Worm (Caenorhabditis elegans) whole organism, L1 larva: ENCODE measurements around the gene K12H6.10.

Source experiments
- aly-2 ChIP-seq: fragments of 150-350 bp; optimal IDR thresholded peaks from 2 replicates; lab custom pipeline; 2014; ENCODE audit warnings: missing biosample characterization, missing genetic modification characterization
- blmp-1 ChIP-seq: fragments of 150-350 bp; optimal IDR thresholded peaks from 2 replicates; lab custom pipeline; 2014; ENCODE audit warnings: missing biosample characterization, missing genetic modification characterization
- ceh-63 ChIP-seq: fragments of 200-800 bp; sonication (Bioruptor generic); optimal IDR thresholded peaks from 2 replicates; lab custom pipeline; 2018; ENCODE audit warnings: mild to moderate bottlenecking, missing genetic modification characterization, missing compliant biosample characterization
- ceh-82 ChIP-seq, 3 experiments: fragments of 150-350 bp in 1 of 3; sonication (generic microtip) in 2 of 3; optimal IDR thresholded peaks; 2 replicates each; lab custom pipeline; 2014 to 2017; ENCODE audit warnings: missing biosample characterization in 3 of 3, missing genetic modification characterization in 3 of 3
- dpl-1 ChIP-seq, 3 experiments: fragments of 150-350 bp in 2 of 3; sonication (generic microtip) in 1 of 3; optimal IDR thresholded peaks; 2 replicates each; lab custom pipeline; 2014 to 2017; ENCODE audit warnings: missing biosample characterization in 3 of 3, missing genetic modification characterization in 3 of 3, missing genetic modification reagents in 3 of 3
- efl-1 ChIP-seq, 4 experiments: fragments of 150-350 bp; optimal IDR thresholded peaks in 3 of 4; peaks in 1 of 4; 1 replicate in 1 of 4; 2 replicates in 3 of 4; lab custom pipeline; 2014; ENCODE audit warnings: missing biosample characterization in 2 of 4, missing genetic modification characterization in 2 of 4, missing genetic modification reagents in 2 of 4
- egl-13 ChIP-seq: sonication (generic microtip); optimal IDR thresholded peaks from 2 replicates; lab custom pipeline; 2016; ENCODE audit warnings: missing genotype, missing genetic modification reagents, missing genetic modification characterization, missing compliant biosample characterization
- egl-27 ChIP-seq, 2 experiments: fragments of 150-350 bp in 1 of 2; sonication (generic microtip); optimal IDR thresholded peaks; 3 replicates each; lab custom pipeline; 2017 to 2018; ENCODE audit warnings: missing biosample characterization in 2 of 2, missing genetic modification characterization in 2 of 2, missing genetic modification reagents in 2 of 2
- elt-2 ChIP-seq: sonication (generic microtip); optimal IDR thresholded peaks from 2 replicates; lab custom pipeline; 2016; ENCODE audit warnings: missing genetic modification characterization, mild to moderate bottlenecking, inconsistent platforms, missing compliant biosample characterization, missing genetic modification reagents
- elt-3 ChIP-seq, 6 experiments: fragments of 150-350 bp in 1 of 6; sonication (generic microtip); optimal IDR thresholded peaks; 2 replicates each; lab custom pipeline; 2017 to 2018; ENCODE audit warnings: missing biosample characterization in 6 of 6, missing genetic modification characterization in 6 of 6, inconsistent platforms in 1 of 6
- fkh-8 ChIP-seq: sonication (generic microtip); optimal IDR thresholded peaks from 2 replicates; lab custom pipeline; 2016; ENCODE audit warnings: mild to moderate bottlenecking, missing genetic modification characterization, missing compliant biosample characterization
- fos-1 ChIP-seq: fragments of 150-350 bp; optimal IDR thresholded peaks from 2 replicates; lab custom pipeline; 2014; ENCODE audit warnings: missing biosample characterization, missing genetic modification characterization
- lin-13 ChIP-seq: fragments of 150-350 bp; optimal IDR thresholded peaks from 2 replicates; lab custom pipeline; 2014; ENCODE audit warnings: missing biosample characterization, missing genetic modification reagents, missing genetic modification characterization
- lin-14 ChIP-seq: fragments of 200-800 bp; sonication (Bioruptor generic); optimal IDR thresholded peaks from 2 replicates; lab custom pipeline; 2018; ENCODE audit warnings: mild to moderate bottlenecking, missing genetic modification characterization, moderate library complexity, missing compliant biosample characterization
- lin-15B ChIP-seq: fragments of 150-350 bp; sonication (generic microtip); optimal IDR thresholded peaks from 3 replicates; lab custom pipeline; 2014; ENCODE audit warnings: missing biosample characterization, missing genetic modification characterization
- lin-35 ChIP-seq, 2 experiments: fragments of 150-350 bp; optimal IDR thresholded peaks; 2 replicates each; lab custom pipeline; 2014; ENCODE audit warnings: missing biosample characterization in 2 of 2, missing genetic modification characterization in 2 of 2, missing genetic modification reagents in 2 of 2
- lin-39 ChIP-seq: fragments of 150-350 bp; optimal IDR thresholded peaks from 2 replicates; lab custom pipeline; 2014; ENCODE audit warnings: missing biosample characterization, missing genetic modification reagents, missing genetic modification characterization
- lsy-2 ChIP-seq, 2 experiments: fragments of 150-350 bp; optimal IDR thresholded peaks; 2 replicates each; lab custom pipeline; 2014; ENCODE audit warnings: missing biosample characterization in 2 of 2, missing genetic modification characterization in 2 of 2
- mef-2 ChIP-seq: fragments of 150-350 bp; optimal IDR thresholded peaks from 2 replicates; lab custom pipeline; 2014; ENCODE audit warnings: missing biosample characterization, missing genetic modification characterization
- mep-1 ChIP-seq: fragments of 150-350 bp; optimal IDR thresholded peaks from 2 replicates; lab custom pipeline; 2014; ENCODE audit warnings: missing biosample characterization, missing genetic modification characterization
- nhr-11 ChIP-seq: fragments of 150-350 bp; optimal IDR thresholded peaks from 2 replicates; lab custom pipeline; 2014; ENCODE audit warnings: missing biosample characterization, missing genetic modification characterization
- nhr-20 ChIP-seq: sonication (generic microtip); optimal IDR thresholded peaks from 2 replicates; lab custom pipeline; 2016; ENCODE audit warnings: mild to moderate bottlenecking, missing genetic modification characterization, missing compliant biosample characterization
- nhr-71 ChIP-seq: sonication (generic microtip); optimal IDR thresholded peaks from 2 replicates; lab custom pipeline; 2016; ENCODE audit warnings: mild to moderate bottlenecking, missing genetic modification characterization, moderate library complexity, missing compliant biosample characterization
- nhr-77 ChIP-seq: fragments of 150-350 bp; optimal IDR thresholded peaks from 2 replicates; lab custom pipeline; 2014; ENCODE audit warnings: missing biosample characterization, missing genetic modification characterization
- nhr-85 ChIP-seq: sonication (generic microtip); peaks from one replicate; lab custom pipeline; 2016; ENCODE audit warnings: missing genetic modification characterization, inconsistent platforms, missing compliant biosample characterization
- nhr-90 ChIP-seq: sonication (generic microtip); optimal IDR thresholded peaks from 2 replicates; lab custom pipeline; 2016; ENCODE audit warnings: mild to moderate bottlenecking, missing genetic modification characterization, missing compliant biosample characterization; ENCODE audit not compliant: poor library complexity
- pag-3 ChIP-seq: sonication (generic microtip); optimal IDR thresholded peaks from 2 replicates; lab custom pipeline; 2017; ENCODE audit warnings: missing genetic modification characterization, mild to moderate bottlenecking, missing compliant biosample characterization, antibody characterized with exemption, borderline replicate concordance; ENCODE audit not compliant: insufficient read depth
- rnt-1 ChIP-seq: sonication (generic microtip); optimal IDR thresholded peaks from 2 replicates; lab custom pipeline; 2016; ENCODE audit warnings: mild to moderate bottlenecking, missing genetic modification characterization, moderate library complexity, missing compliant biosample characterization
- skn-1 ChIP-seq: fragments of 150-350 bp; optimal IDR thresholded peaks from 2 replicates; lab custom pipeline; 2014; ENCODE audit warnings: missing biosample characterization, missing genetic modification characterization
- snu-23 ChIP-seq: sonication (generic microtip); optimal IDR thresholded peaks from 2 replicates; lab custom pipeline; 2016; ENCODE audit warnings: missing genetic modification characterization, missing compliant biosample characterization
- sptf-1 ChIP-seq: fragments of 150-350 bp; optimal IDR thresholded peaks from 2 replicates; lab custom pipeline; 2014; ENCODE audit warnings: missing biosample characterization, missing genetic modification characterization
- swsn-7 ChIP-seq: sonication (generic microtip); optimal IDR thresholded peaks from 2 replicates; lab custom pipeline; 2016; ENCODE audit warnings: missing genetic modification characterization, missing compliant biosample characterization
- tbx-2 ChIP-seq: sonication (generic microtip); optimal IDR thresholded peaks from 2 replicates; lab custom pipeline; 2016; ENCODE audit warnings: missing genetic modification characterization, missing compliant biosample characterization
- unc-130 ChIP-seq: fragments of 150-350 bp; optimal IDR thresholded peaks from 2 replicates; lab custom pipeline; 2017; ENCODE audit warnings: missing biosample characterization, missing genetic modification characterization, inconsistent platforms
- unc-62 ChIP-seq: fragments of 150-350 bp; optimal IDR thresholded peaks from 2 replicates; lab custom pipeline; 2014; ENCODE audit warnings: missing biosample characterization, missing genetic modification reagents, missing genetic modification characterization
- xbp-1 ChIP-seq: sonication (generic microtip); optimal IDR thresholded peaks from 2 replicates; lab custom pipeline; 2016; ENCODE audit warnings: missing genetic modification characterization, missing compliant biosample characterization

K12H6.10 gene

DNA sequence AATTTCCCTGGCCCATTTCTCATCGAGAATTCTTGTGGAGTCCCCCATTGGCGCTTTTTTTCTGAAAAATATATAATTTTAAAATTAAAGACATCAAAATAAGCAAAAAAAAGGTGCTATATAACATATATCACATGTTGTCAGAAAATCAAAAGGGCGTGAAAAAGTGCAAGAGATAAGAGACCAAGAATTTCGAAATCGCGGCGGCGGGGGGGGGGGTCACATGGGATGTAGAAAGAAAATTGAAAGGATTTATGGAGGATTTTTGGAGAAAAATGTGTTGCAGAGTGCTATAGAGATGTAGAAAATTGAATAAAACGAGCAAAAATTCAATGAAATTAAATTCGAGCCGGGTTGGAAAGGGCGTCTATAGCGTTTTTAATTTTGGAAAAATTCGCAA lies 8.5 kb downstream of the K12H6.10 start, which contains the start of gene K12H6.6:
K12H6.6 (minus strand) TSS at position 61 of the 400 bp plus-strand sequence.
- TF ChIP-seq nhr-71 (tag; lab: Kevin White, UChicago) = peak; percentile 39
- no peak for TF ChIP-seq pag-3 (tag; lab: Kevin White, UChicago)
- peak; percentile 45 for TF ChIP-seq nhr-85 (tag; lab: Kevin White, UChicago)
- no peak for TF ChIP-seq tbx-2
- TF ChIP-seq snu-23 = peak; percentile 11
- no peak for TF ChIP-seq egl-13
- peak; percentile 30 for TF ChIP-seq fkh-8 (tag; lab: Kevin White, UChicago)
- peak; percentile 6 for TF ChIP-seq lin-13 (GFP tag; lab: Kevin White, UChicago)
- peak; percentile 43 for TF ChIP-seq skn-1
- TF ChIP-seq dpl-1 (GFP tag; optimal IDR thresholded peaks at IDR 0.05; lab: Kevin White, UChicago) = peak in 1 of 3 experiments; percentile 9
- peak; percentile 70 for TF ChIP-seq lin-14 (GFP tag; lab: Kevin White, UChicago)
- TF ChIP-seq, all 84 proteins: peak for 8

DNA sequence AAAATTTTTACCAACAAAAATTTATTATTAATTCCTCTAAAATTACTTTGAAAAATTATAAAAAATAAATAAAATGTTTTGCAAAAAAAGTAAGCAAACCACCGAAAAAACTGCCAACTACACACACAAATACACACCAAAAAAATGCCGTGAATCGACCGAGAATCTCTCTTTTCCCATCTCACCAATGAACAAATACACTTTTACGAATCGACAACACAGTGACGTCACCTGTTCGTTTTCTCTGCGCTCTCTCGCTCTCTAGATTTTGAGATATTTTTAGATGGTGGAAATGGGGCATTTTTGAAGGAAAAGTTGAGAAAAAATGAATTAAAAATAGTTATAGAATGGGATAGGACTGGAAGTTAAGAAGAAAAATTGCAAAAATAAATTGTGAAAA lies 9.4 kb downstream of the K12H6.10 start:
- peak in 1 of 2 experiments; percentile 37 for TF ChIP-seq lin-35 (GFP tag; optimal IDR thresholded peaks at IDR 0.05; lab: Kevin White, UChicago)
- peak in 1 of 3 experiments; percentile 6 for TF ChIP-seq ceh-82 (tag; optimal IDR thresholded peaks at IDR 0.05; lab: Kevin White, UChicago)
- no peak for TF ChIP-seq unc-62 (GFP tag; lab: Kevin White, UChicago)
- peak; percentile 41 for TF ChIP-seq rnt-1 (tag; lab: Kevin White, UChicago)
- no peak for TF ChIP-seq skn-1
- TF ChIP-seq xbp-1 (tag; lab: Kevin White, UChicago) = peak; percentile 7
- TF ChIP-seq dpl-1 (GFP tag; optimal IDR thresholded peaks at IDR 0.05; lab: Kevin White, UChicago) = peak in 2 of 3 experiments; percentile 10 to 15
- TF ChIP-seq sptf-1 (tag; lab: Kevin White, UChicago) = no peak
- peak; percentile 13 to 36 for TF ChIP-seq efl-1 (optimal IDR thresholded peaks at IDR 0.05; lab: Kevin White, UChicago)
- no peak for TF ChIP-seq efl-1 (GFP tag; optimal IDR thresholded peaks at IDR 0.05 in 1 of 2; lab: Kevin White, UChicago)
- TF ChIP-seq mep-1 (tag; lab: Kevin White, UChicago) = peak; percentile 48
- peak; percentile 43 for TF ChIP-seq mef-2 (tag; lab: Kevin White, UChicago)
- no peak for TF ChIP-seq lin-15B (tag; lab: Kevin White, UChicago)
- peak; percentile 10 for TF ChIP-seq swsn-7
- TF ChIP-seq lsy-2 (tag; optimal IDR thresholded peaks at IDR 0.05; lab: Kevin White, UChicago) = peak; percentile 40 to 54
- TF ChIP-seq elt-2 (tag; lab: Kevin White, UChicago) = no peak
- TF ChIP-seq fos-1 (tag; lab: Kevin White, UChicago) = no peak
- peak; percentile 77 for TF ChIP-seq lin-14 (GFP tag; lab: Kevin White, UChicago)
- peak in 1 of 6 experiments; percentile 38 for TF ChIP-seq elt-3 (tag; optimal IDR thresholded peaks at IDR 0.05; lab: Kevin White, UChicago)
- TF ChIP-seq nhr-77 = peak; percentile 9
- peak; percentile 6 for TF ChIP-seq nhr-90 (tag; lab: Kevin White, UChicago)
- no peak for TF ChIP-seq aly-2 (tag; lab: Kevin White, UChicago)
- peak; percentile 33 for TF ChIP-seq snu-23
- peak; percentile 61 for TF ChIP-seq nhr-85 (tag; lab: Kevin White, UChicago)
- peak; percentile 44 for TF ChIP-seq nhr-20 (tag; lab: Kevin White, UChicago)
- peak; percentile 52 for TF ChIP-seq nhr-71 (tag; lab: Kevin White, UChicago)
- peak; percentile 52 for TF ChIP-seq blmp-1 (tag; lab: Kevin White, UChicago)
- TF ChIP-seq tbx-2 = peak; percentile 28

DNA sequence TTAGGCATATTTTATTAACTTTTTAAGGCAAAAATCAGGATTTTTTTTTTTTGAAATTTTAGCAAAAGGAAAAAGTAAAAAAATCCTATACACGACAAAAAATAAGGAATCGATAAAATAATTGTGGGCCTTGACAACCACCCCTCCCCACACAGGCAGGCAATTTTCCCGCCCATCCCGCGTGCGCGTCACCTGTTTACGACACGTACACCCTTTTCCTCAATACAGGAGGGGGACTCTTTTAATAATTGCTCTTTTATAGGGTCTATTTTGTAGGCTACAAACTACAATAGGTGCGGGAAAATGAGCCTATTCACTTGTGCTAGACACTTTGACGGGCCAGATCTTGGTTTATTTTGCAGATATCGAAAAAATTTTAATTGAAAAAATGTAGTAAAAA lies 9.9 kb downstream of the K12H6.10 start:
- TF ChIP-seq egl-27 (tag; optimal IDR thresholded peaks at IDR 0.05; lab: Kevin White, UChicago) = no peak
- peak; percentile 27 for TF ChIP-seq nhr-85 (tag; lab: Kevin White, UChicago)
- TF ChIP-seq unc-130 = no peak
- TF ChIP-seq ceh-63 (GFP tag; lab: Kevin White, UChicago) = no peak
- TF ChIP-seq rnt-1 (tag; lab: Kevin White, UChicago) = peak; percentile 13
- no peak for TF ChIP-seq nhr-11
- TF ChIP-seq egl-13 = no peak

DNA sequence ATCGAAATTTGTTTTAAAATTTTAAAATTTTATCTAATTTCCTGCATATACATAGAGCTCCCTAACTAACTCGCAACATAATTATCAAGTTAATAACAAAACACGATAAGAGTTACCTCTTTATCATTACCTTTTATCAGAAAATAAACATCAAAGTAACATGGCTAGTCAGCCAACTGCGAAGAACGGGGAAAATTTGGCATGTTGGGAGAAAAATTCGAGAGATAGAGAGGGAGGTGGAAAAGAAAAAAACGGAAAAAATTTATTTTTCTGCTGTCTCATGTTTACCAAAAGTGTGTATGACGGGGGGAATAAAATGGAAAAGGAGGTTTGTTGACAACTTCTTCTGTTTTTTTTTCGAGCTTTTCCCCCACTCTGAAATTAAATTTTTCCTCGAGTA lies 11.4 kb downstream of the K12H6.10 start:
- TF ChIP-seq lin-35 (GFP tag; optimal IDR thresholded peaks at IDR 0.05; lab: Kevin White, UChicago) (peak in 1 of 2 experiments; percentile 44), efl-1 (optimal IDR thresholded peaks at IDR 0.05; lab: Kevin White, UChicago) (no peak), efl-1 (GFP tag; optimal IDR thresholded peaks at IDR 0.05 in 1 of 2; lab: Kevin White, UChicago) (peak in 1 of 2 experiments; percentile 77), elt-2 (tag; lab: Kevin White, UChicago) (peak; percentile 83), lin-39 (tag; lab: Kevin White, UChicago) (no peak), nhr-20 (tag; lab: Kevin White, UChicago) (peak; percentile 20), elt-3 (tag; optimal IDR thresholded peaks at IDR 0.05; lab: Kevin White, UChicago) (peak in 1 of 6 experiments; percentile 53), dpl-1 (GFP tag; optimal IDR thresholded peaks at IDR 0.05; lab: Kevin White, UChicago) (peak in 1 of 3 experiments; percentile 4), mep-1 (tag; lab: Kevin White, UChicago) (no peak), blmp-1 (tag; lab: Kevin White, UChicago) (peak; percentile 0), ceh-63 (GFP tag; lab: Kevin White, UChicago) (no peak)
